Worm (Caenorhabditis elegans) whole organism, late embryonic: ENCODE measurements around the gene F27B3.6.

Experiments
- C08G9.2 ChIP-seq: sonication (generic microtip); optimal IDR thresholded peaks from 2 replicates; lab custom pipeline; 2016; ENCODE audit warnings: mild to moderate bottlenecking, missing genetic modification characterization, moderate library complexity, missing compliant biosample characterization
- C38D4.7 ChIP-seq: fragments of 200-800 bp; sonication (Bioruptor generic); optimal IDR thresholded peaks from 2 replicates; lab custom pipeline; 2018; ENCODE audit warnings: mild to moderate bottlenecking, missing genetic modification characterization, moderate library complexity, missing compliant biosample characterization
- F13H6.1 ChIP-seq: sonication (generic microtip); optimal IDR thresholded peaks from 2 replicates; lab custom pipeline; 2016; ENCODE audit warnings: missing genetic modification characterization, missing compliant biosample characterization
- ahr-1 ChIP-seq: sonication (generic microtip); optimal IDR thresholded peaks from 2 replicates; lab custom pipeline; 2016; ENCODE audit warnings: missing genetic modification characterization, missing compliant biosample characterization
- ceh-14 ChIP-seq: sonication (generic microtip); optimal IDR thresholded peaks from 2 replicates; lab custom pipeline; 2016; ENCODE audit warnings: missing genotype, missing genetic modification characterization, missing compliant biosample characterization
- ceh-2 ChIP-seq: sonication (generic microtip); optimal IDR thresholded peaks from 2 replicates; lab custom pipeline; 2016; ENCODE audit warnings: missing genotype, missing genetic modification characterization, missing compliant biosample characterization
- ceh-22 ChIP-seq: sonication (generic microtip); optimal IDR thresholded peaks from 2 replicates; lab custom pipeline; 2017; ENCODE audit warnings: missing biosample characterization, missing genetic modification characterization
- ceh-24 ChIP-seq: sonication (generic microtip); optimal IDR thresholded peaks from 2 replicates; lab custom pipeline; 2016; ENCODE audit warnings: mild to moderate bottlenecking, missing genetic modification characterization, missing compliant biosample characterization
- ceh-30 ChIP-seq: fragments of 150-350 bp; optimal IDR thresholded peaks from 2 replicates; lab custom pipeline; 2014; ENCODE audit warnings: missing biosample characterization, missing genetic modification characterization
- ceh-31 ChIP-seq: sonication (generic microtip); optimal IDR thresholded peaks from 2 replicates; lab custom pipeline; 2016; ENCODE audit warnings: missing genetic modification characterization, missing compliant biosample characterization
- ceh-34 ChIP-seq: sonication (generic microtip); optimal IDR thresholded peaks from 2 replicates; lab custom pipeline; 2016; ENCODE audit warnings: mild to moderate bottlenecking, missing genetic modification characterization, missing compliant biosample characterization
- ceh-6 ChIP-seq: fragments of 200-800 bp; sonication (Bioruptor generic); optimal IDR thresholded peaks from 2 replicates; lab custom pipeline; 2018; ENCODE audit warnings: mild to moderate bottlenecking, missing genetic modification characterization, missing compliant biosample characterization
- ceh-9 ChIP-seq: sonication (generic microtip); optimal IDR thresholded peaks from 2 replicates; lab custom pipeline; 2016; ENCODE audit warnings: mild to moderate bottlenecking, missing genetic modification characterization, inconsistent platforms, missing compliant biosample characterization
- elt-2 ChIP-seq: sonication (generic microtip); optimal IDR thresholded peaks from 2 replicates; lab custom pipeline; 2016; ENCODE audit warnings: missing genetic modification reagents, missing genetic modification characterization, missing compliant biosample characterization
- ets-4 ChIP-seq: sonication (generic microtip); optimal IDR thresholded peaks from 2 replicates; lab custom pipeline; 2016; ENCODE audit warnings: missing genetic modification characterization, missing compliant biosample characterization
- fax-1 ChIP-seq: sonication (generic microtip); optimal IDR thresholded peaks from 2 replicates; lab custom pipeline; 2016; ENCODE audit warnings: missing genotype, missing genetic modification characterization, missing compliant biosample characterization
- fkh-6 ChIP-seq: sonication (generic microtip); optimal IDR thresholded peaks from 2 replicates; lab custom pipeline; 2016; ENCODE audit warnings: missing genetic modification characterization, missing compliant biosample characterization
- gmeb-2 ChIP-seq: sonication (generic microtip); optimal IDR thresholded peaks from 2 replicates; lab custom pipeline; 2016; ENCODE audit warnings: missing genetic modification characterization, inconsistent platforms, missing compliant biosample characterization
- hlh-6 ChIP-seq: sonication (generic microtip); optimal IDR thresholded peaks from 2 replicates; lab custom pipeline; 2016; ENCODE audit warnings: missing genotype, missing genetic modification characterization, missing compliant biosample characterization
- hlh-8 ChIP-seq: sonication (generic microtip); optimal IDR thresholded peaks from 2 replicates; lab custom pipeline; 2016; ENCODE audit warnings: missing genotype, missing genetic modification characterization, missing compliant biosample characterization
- mec-3 ChIP-seq: sonication (generic microtip); optimal IDR thresholded peaks from 2 replicates; lab custom pipeline; 2016; ENCODE audit warnings: borderline replicate concordance, missing genetic modification characterization, missing compliant biosample characterization
- nfya-1 ChIP-seq: sonication (generic microtip); optimal IDR thresholded peaks from 2 replicates; lab custom pipeline; 2017; ENCODE audit warnings: missing genetic modification characterization, mild to moderate bottlenecking, missing compliant biosample characterization, antibody characterized with exemption, moderate library complexity
- nhr-232 ChIP-seq: sonication (generic microtip); optimal IDR thresholded peaks from 2 replicates; lab custom pipeline; 2016; ENCODE audit warnings: missing genetic modification characterization, missing compliant biosample characterization
- odd-2 ChIP-seq: sonication (generic microtip); optimal IDR thresholded peaks from 2 replicates; lab custom pipeline; 2017; ENCODE audit warnings: antibody characterized with exemption, mild to moderate bottlenecking, missing genetic modification characterization, missing compliant biosample characterization
- pag-3 ChIP-seq: sonication (generic microtip); optimal IDR thresholded peaks from 2 replicates; lab custom pipeline; 2016; ENCODE audit warnings: missing compliant biosample characterization, missing genetic modification characterization, borderline replicate concordance
- pax-1 ChIP-seq: fragments of 150-350 bp; optimal IDR thresholded peaks from 2 replicates; lab custom pipeline; 2014; ENCODE audit warnings: missing biosample characterization, missing genetic modification characterization
- pha-2 ChIP-seq: sonication (generic microtip); optimal IDR thresholded peaks from 2 replicates; lab custom pipeline; 2017; ENCODE audit warnings: mild to moderate bottlenecking, missing genetic modification characterization, missing compliant biosample characterization
- pha-4 ChIP-seq: fragments of 150-350 bp; optimal IDR thresholded peaks from 2 replicates; lab custom pipeline; 2018; ENCODE audit warnings: missing biosample characterization, missing genetic modification reagents, missing genetic modification characterization
- pqm-1 ChIP-seq: sonication (generic microtip); optimal IDR thresholded peaks from 2 replicates; lab custom pipeline; 2016; ENCODE audit warnings: missing genetic modification characterization, missing compliant biosample characterization
- ref-2 ChIP-seq: sonication (generic microtip); optimal IDR thresholded peaks from 2 replicates; lab custom pipeline; 2016; ENCODE audit warnings: missing genetic modification characterization, missing compliant biosample characterization
- syd-9 ChIP-seq: sonication (generic microtip); optimal IDR thresholded peaks from 2 replicates; lab custom pipeline; 2016; ENCODE audit warnings: mild to moderate bottlenecking, missing genetic modification characterization, moderate library complexity, missing compliant biosample characterization
- tbx-2 ChIP-seq: sonication (generic microtip); optimal IDR thresholded peaks from 2 replicates; lab custom pipeline; 2016; ENCODE audit warnings: missing genetic modification characterization, missing compliant biosample characterization
- ttx-3 ChIP-seq: sonication (generic microtip); optimal IDR thresholded peaks from 2 replicates; lab custom pipeline; 2016; ENCODE audit warnings: missing genetic modification reagents, missing genetic modification characterization, missing compliant biosample characterization
- unc-42 ChIP-seq: sonication (generic microtip); optimal IDR thresholded peaks from 2 replicates; lab custom pipeline; 2016; ENCODE audit warnings: missing genotype, missing genetic modification characterization, missing compliant biosample characterization
- unc-55 ChIP-seq: sonication (generic microtip); optimal IDR thresholded peaks from 2 replicates; lab custom pipeline; 2017; ENCODE audit warnings: missing biosample characterization, missing genetic modification reagents, missing genetic modification characterization
- unc-86 ChIP-seq: sonication (generic microtip); optimal IDR thresholded peaks from 2 replicates; lab custom pipeline; 2016; ENCODE audit warnings: missing genetic modification characterization, missing compliant biosample characterization
- zip-5 ChIP-seq: sonication (generic microtip); optimal IDR thresholded peaks from 2 replicates; lab custom pipeline; 2016; ENCODE audit warnings: missing genetic modification characterization, missing compliant biosample characterization
- ztf-16 ChIP-seq: sonication (generic microtip); optimal IDR thresholded peaks from 2 replicates; lab custom pipeline; 2017; ENCODE audit warnings: missing genetic modification characterization, missing compliant biosample characterization

Gene F27B3.6

ce11 chrIII:6578505-6578904, at the start of gene F27B3.6:
TSS of gene F27B3.6 (minus strand) at chrIII:6578605.
- TF ChIP-seq ceh-30 = no peak
- no peak for TF ChIP-seq ceh-9 (tag; lab: Kevin White, UChicago)
- no peak for TF ChIP-seq fax-1 (tag; lab: Kevin White, UChicago)
- no peak for TF ChIP-seq mec-3 (tag; lab: Kevin White, UChicago)
- no peak for TF ChIP-seq elt-2 (tag; lab: Kevin White, UChicago)
- no peak for TF ChIP-seq gmeb-2 (tag; lab: Kevin White, UChicago)

- TF ChIP-seq odd-2 (no peak), ceh-9 (tag; lab: Kevin White, UChicago) (no peak), ceh-2 (tag; lab: Kevin White, UChicago) (peak; percentile 50), tbx-2 (tag; lab: Kevin White, UChicago) (peak; percentile 60), ztf-16 (tag; lab: Kevin White, UChicago) (no peak), ceh-22 (no peak), elt-2 (tag; lab: Kevin White, UChicago) (peak; percentile 12), fkh-6 (tag; lab: Kevin White, UChicago) (no peak), mec-3 (tag; lab: Kevin White, UChicago) (no peak), ceh-34 (tag; lab: Kevin White, UChicago) (peak; percentile 22), zip-5 (tag; lab: Kevin White, UChicago) (no peak), unc-55 (no peak), unc-42 (tag; lab: Kevin White, UChicago) (no peak), hlh-6 (no peak), C08G9.2 (peak; percentile 52), ceh-24 (tag; lab: Kevin White, UChicago) (no peak), unc-86 (no peak), ceh-31 (peak; percentile 73), fax-1 (tag; lab: Kevin White, UChicago) (no peak), F13H6.1 (tag; lab: Kevin White, UChicago) (no peak), ets-4 (tag; lab: Kevin White, UChicago) (peak; percentile 32), pha-4 (no peak), ref-2 (tag; lab: Kevin White, UChicago) (no peak), pag-3 (tag; lab: Kevin White, UChicago) (no peak)
Measured at ce11 chrIII:6625317-6625716, 46.9 kb upstream of the F27B3.6 start.

ce11 chrIII:6624872-6625271, 46.5 kb upstream of the F27B3.6 start, which contains the start of gene copd-1:
TSS of gene copd-1 (minus strand) at chrIII:6624972.
- TF ChIP-seq pha-2 (tag; lab: Kevin White, UChicago) (no peak), hlh-8 (tag; lab: Kevin White, UChicago) (no peak), nhr-232 (tag; lab: Kevin White, UChicago) (no peak), mec-3 (tag; lab: Kevin White, UChicago) (no peak), pha-4 (no peak), fkh-6 (tag; lab: Kevin White, UChicago) (no peak), C38D4.7 (no peak), fax-1 (tag; lab: Kevin White, UChicago) (no peak), ahr-1 (no peak), pqm-1 (tag; lab: Kevin White, UChicago) (no peak), ceh-6 (GFP tag; lab: Kevin White, UChicago) (no peak), syd-9 (tag; lab: Kevin White, UChicago) (no peak), pax-1 (no peak), ttx-3 (tag; lab: Kevin White, UChicago) (no peak), nfya-1 (tag; lab: Kevin White, UChicago) (no peak), ceh-14 (tag; lab: Kevin White, UChicago) (no peak), ceh-24 (tag; lab: Kevin White, UChicago) (no peak), ets-4 (tag; lab: Kevin White, UChicago) (no peak)
